Fruit fly (Drosophila melanogaster) whole organism, prepupa: ENCODE results near the gene Ubr3.
A peak's percentile ranks its signal among the peaks of the same experiment; 100 is the strongest.

Source experiments
- Blimp-1 ChIP-seq: fragments of 200-800 bp; sonication (Bioruptor generic); optimal IDR thresholded peaks from 3 replicates; lab custom pipeline; 2017; ENCODE audit warnings: missing biosample characterization, missing genetic modification characterization, mild to moderate bottlenecking, moderate library complexity, missing genetic modification reagents
- CG10631 ChIP-seq: fragments of 200-800 bp; sonication (Bioruptor generic); optimal IDR thresholded peaks from 2 replicates; lab custom pipeline; 2016; ENCODE audit warnings: missing biosample characterization, missing genetic modification characterization
- CG10669 ChIP-seq: fragments of 200-800 bp; sonication (Bioruptor generic); optimal IDR thresholded peaks from 3 replicates; lab custom pipeline; 2018; ENCODE audit warnings: missing biosample characterization, mild to moderate bottlenecking, missing genetic modification characterization, moderate library complexity
- CG11762 ChIP-seq: fragments of 200-800 bp; sonication (Bioruptor generic); optimal IDR thresholded peaks from 3 replicates; lab custom pipeline; 2016; ENCODE audit warnings: missing biosample characterization, missing genetic modification characterization; ENCODE audit not compliant: insufficient read depth
- CG11902 ChIP-seq: fragments of 200-800 bp; sonication (Bioruptor generic); optimal IDR thresholded peaks from 3 replicates; lab custom pipeline; 2016; ENCODE audit warnings: missing biosample characterization, missing genetic modification characterization
- CG15336 ChIP-seq: fragments of 200-800 bp; sonication (Bioruptor generic); IDR thresholded peaks from 2 replicates; pipeline ENCODE4 v1.3.6; 2022; ENCODE audit warnings: missing biosample characterization, missing genetic modification characterization
- CG1621 ChIP-seq: fragments of 200-800 bp; sonication (Bioruptor generic); optimal IDR thresholded peaks from 3 replicates; lab custom pipeline; 2018; ENCODE audit warnings: missing biosample characterization, mild to moderate bottlenecking, missing genetic modification characterization
- CG16779 ChIP-seq: fragments of 200-800 bp; sonication (Bioruptor generic); optimal IDR thresholded peaks from 3 replicates; lab custom pipeline; 2017; ENCODE audit warnings: missing biosample characterization, mild to moderate bottlenecking, missing genetic modification characterization
- CG31627 ChIP-seq: fragments of 200-800 bp; sonication (Bioruptor generic); optimal IDR thresholded peaks from 3 replicates; lab custom pipeline; 2016; ENCODE audit warnings: missing biosample characterization, missing genetic modification characterization
- CG32006 ChIP-seq: fragments of 200-800 bp; sonication (Bioruptor generic); optimal IDR thresholded peaks from 3 replicates; lab custom pipeline; 2017; ENCODE audit warnings: missing biosample characterization, mild to moderate bottlenecking, missing genetic modification characterization
- CG34406 ChIP-seq: fragments of 200-800 bp; sonication (Bioruptor generic); optimal IDR thresholded peaks from 3 replicates; lab custom pipeline; 2016; ENCODE audit warnings: missing biosample characterization, missing genetic modification characterization
- CG3919 ChIP-seq: fragments of 200-800 bp; sonication (Bioruptor generic); optimal IDR thresholded peaks from 3 replicates; lab custom pipeline; 2016; ENCODE audit warnings: missing biosample characterization, missing genetic modification characterization
- CG4318 ChIP-seq: fragments of 200-800 bp; sonication (Bioruptor generic); optimal IDR thresholded peaks from 3 replicates; lab custom pipeline; 2017; ENCODE audit warnings: missing biosample characterization, mild to moderate bottlenecking, missing genetic modification characterization
- CG6163 ChIP-seq: fragments of 200-800 bp; sonication (Bioruptor generic); IDR thresholded peaks from 3 replicates; pipeline ENCODE4 v1.3.6; 2022; ENCODE audit warnings: missing biosample characterization, missing genetic modification characterization
- CG6276 ChIP-seq: fragments of 200-800 bp; sonication (Bioruptor generic); optimal IDR thresholded peaks from 2 replicates; lab custom pipeline; 2017; ENCODE audit warnings: missing biosample characterization, mild to moderate bottlenecking, missing genetic modification characterization
- CG6792 ChIP-seq: fragments of 200-800 bp; sonication (Bioruptor generic); optimal IDR thresholded peaks from 3 replicates; lab custom pipeline; 2016; ENCODE audit warnings: missing biosample characterization, missing genetic modification characterization
- CG6808 ChIP-seq: fragments of 200-800 bp; sonication (Bioruptor generic); optimal IDR thresholded peaks from 3 replicates; lab custom pipeline; 2017; ENCODE audit warnings: missing biosample characterization, missing genetic modification characterization, mild to moderate bottlenecking, moderate library complexity, missing genetic modification reagents
- CG7368 ChIP-seq: fragments of 200-800 bp; sonication (Bioruptor generic); optimal IDR thresholded peaks from 3 replicates; lab custom pipeline; 2016; ENCODE audit warnings: missing biosample characterization, missing genetic modification characterization
- CG8119 ChIP-seq: fragments of 200-800 bp; sonication (Bioruptor generic); IDR thresholded peaks from 3 replicates; pipeline ENCODE4 v1.3.6; 2022; ENCODE audit warnings: missing biosample characterization, missing genetic modification characterization
- CG8319 ChIP-seq: fragments of 200-800 bp; sonication (Bioruptor generic); optimal IDR thresholded peaks from 3 replicates; lab custom pipeline; 2016; ENCODE audit warnings: missing biosample characterization, missing genetic modification characterization
- CG8632 ChIP-seq: fragments of 200-800 bp; sonication (Bioruptor generic); optimal IDR thresholded peaks from 3 replicates; lab custom pipeline; 2016; ENCODE audit warnings: missing biosample characterization, missing genetic modification characterization
- Eip75B ChIP-seq: fragments of 200-800 bp; sonication (Bioruptor generic); optimal IDR thresholded peaks from 3 replicates; lab custom pipeline; 2016; ENCODE audit warnings: missing biosample characterization, missing genetic modification characterization
- Eip78C ChIP-seq: fragments of 200-800 bp; sonication (Bioruptor generic); peaks from one replicate; lab custom pipeline; 2016; ENCODE audit warnings: missing biosample characterization, missing genetic modification characterization
- Eip93F ChIP-seq: fragments of 200-800 bp; sonication (Bioruptor generic); optimal IDR thresholded peaks from 2 replicates; lab custom pipeline; 2016; ENCODE audit warnings: missing biosample characterization, mild to moderate bottlenecking, missing genetic modification characterization
- Ets21C ChIP-seq: fragments of 200-800 bp; sonication (Bioruptor generic); optimal IDR thresholded peaks from 3 replicates; lab custom pipeline; 2016; ENCODE audit warnings: missing biosample characterization, missing genetic modification characterization
- Ets96B ChIP-seq: fragments of 200-800 bp; optimal IDR thresholded peaks from 2 replicates; lab custom pipeline; 2019; ENCODE audit warnings: missing biosample characterization, mild to moderate bottlenecking, missing genetic modification characterization, moderate library complexity
- Gug ChIP-seq: fragments of 200-800 bp; sonication (Bioruptor generic); IDR thresholded peaks from 2 replicates; pipeline ENCODE4 v1.3.6; 2022; ENCODE audit warnings: missing biosample characterization, missing genetic modification characterization
- Hr39 ChIP-seq: fragments of 200-800 bp; sonication (Bioruptor generic); optimal IDR thresholded peaks from 2 replicates; lab custom pipeline; 2016; ENCODE audit warnings: missing biosample characterization, missing genetic modification characterization
- Met ChIP-seq: fragments of 200-800 bp; sonication (Bioruptor generic); optimal IDR thresholded peaks from 3 replicates; lab custom pipeline; 2016; ENCODE audit warnings: missing biosample characterization, missing genetic modification characterization
- OdsH ChIP-seq: fragments of 200-800 bp; sonication (Bioruptor generic); optimal IDR thresholded peaks from 3 replicates; lab custom pipeline; 2016; ENCODE audit warnings: missing biosample characterization, missing genetic modification characterization
- Smox ChIP-seq: fragments of 200-800 bp; sonication (Bioruptor generic); optimal IDR thresholded peaks from 3 replicates; lab custom pipeline; 2016; ENCODE audit warnings: missing biosample characterization, missing genetic modification characterization
- Sox102F ChIP-seq: fragments of 200-800 bp; sonication (Bioruptor generic); optimal IDR thresholded peaks from 2 replicates; lab custom pipeline; 2016; ENCODE audit warnings: missing biosample characterization, mild to moderate bottlenecking, missing genetic modification characterization
- Sox14 ChIP-seq: fragments of 200-800 bp; sonication (Bioruptor generic); optimal IDR thresholded peaks from 3 replicates; lab custom pipeline; 2016; ENCODE audit warnings: missing biosample characterization, missing genetic modification characterization
- achi ChIP-seq: fragments of 200-800 bp; sonication (Bioruptor generic); optimal IDR thresholded peaks from 3 replicates; lab custom pipeline; 2016; ENCODE audit warnings: missing biosample characterization, missing genetic modification characterization
- acj6 ChIP-seq: fragments of 200-800 bp; sonication (Bioruptor generic); optimal IDR thresholded peaks from 3 replicates; lab custom pipeline; 2016; ENCODE audit warnings: missing biosample characterization, missing genetic modification characterization
- cyc ChIP-seq: fragments of 200-800 bp; sonication (Bioruptor generic); optimal IDR thresholded peaks from 3 replicates; lab custom pipeline; 2016; ENCODE audit warnings: missing biosample characterization, missing genetic modification characterization
- dac ChIP-seq: fragments of 200-800 bp; sonication (Bioruptor generic); optimal IDR thresholded peaks from 2 replicates; lab custom pipeline; 2017; ENCODE audit warnings: missing biosample characterization, mild to moderate bottlenecking, missing genetic modification characterization
- dsx ChIP-seq: fragments of 200-800 bp; optimal IDR thresholded peaks from 3 replicates; lab custom pipeline; 2019; ENCODE audit warnings: missing biosample characterization, mild to moderate bottlenecking, missing genetic modification characterization, moderate library complexity; ENCODE audit not compliant: poor library complexity, severe bottlenecking
- eg ChIP-seq: fragments of 200-800 bp; sonication (Bioruptor generic); IDR thresholded peaks from 3 replicates; pipeline ENCODE4 v1.3.6; 2022; ENCODE audit warnings: missing biosample characterization, missing genetic modification characterization
- esn ChIP-seq: fragments of 200-800 bp; sonication (Bioruptor generic); optimal IDR thresholded peaks from 2 replicates; lab custom pipeline; 2016; ENCODE audit warnings: missing biosample characterization, mild to moderate bottlenecking, missing genetic modification characterization, moderate library complexity
- fkh ChIP-seq: fragments of 200-800 bp; sonication (Bioruptor generic); optimal IDR thresholded peaks from 3 replicates; lab custom pipeline; 2017; ENCODE audit warnings: missing biosample characterization, mild to moderate bottlenecking, missing genetic modification characterization, moderate library complexity
- lz ChIP-seq: fragments of 200-800 bp; sonication (Bioruptor generic); optimal IDR thresholded peaks from 3 replicates; lab custom pipeline; 2016; ENCODE audit warnings: missing biosample characterization, missing genetic modification characterization
- net ChIP-seq: fragments of 200-800 bp; sonication (Bioruptor generic); optimal IDR thresholded peaks from 3 replicates; lab custom pipeline; 2016; ENCODE audit warnings: missing biosample characterization, missing genetic modification characterization
- pdm3 ChIP-seq: fragments of 200-800 bp; sonication (Bioruptor generic); optimal IDR thresholded peaks from 3 replicates; lab custom pipeline; 2016; ENCODE audit warnings: missing biosample characterization, missing genetic modification characterization
- salr ChIP-seq, 2 experiments: fragments of 200-800 bp; sonication (Bioruptor generic); optimal IDR thresholded peaks; 3 replicates each; lab custom pipeline; 2016 to 2018; ENCODE audit warnings: missing biosample characterization in 2 of 2, missing genetic modification characterization in 2 of 2, mild to moderate bottlenecking in 1 of 2
- spab ChIP-seq: fragments of 200-800 bp; sonication (Bioruptor generic); optimal IDR thresholded peaks from 2 replicates; lab custom pipeline; 2017; ENCODE audit warnings: missing biosample characterization, mild to moderate bottlenecking, missing genetic modification characterization, missing genetic modification reagents
- ss ChIP-seq, 2 experiments: fragments of 200-800 bp; sonication (Bioruptor generic); optimal IDR thresholded peaks; 2 replicates in 1 of 2; 3 replicates in 1 of 2; lab custom pipeline; 2017 to 2018; ENCODE audit warnings: mild to moderate bottlenecking in 2 of 2, missing biosample characterization in 2 of 2, missing genetic modification characterization in 2 of 2, moderate library complexity in 1 of 2
- svp ChIP-seq: fragments of 200-800 bp; sonication (Bioruptor generic); peaks from one replicate; lab custom pipeline; 2016; ENCODE audit warnings: missing biosample characterization, missing genetic modification characterization
- topi ChIP-seq: fragments of 200-800 bp; sonication (Bioruptor generic); optimal IDR thresholded peaks from 3 replicates; lab custom pipeline; 2016; ENCODE audit warnings: missing biosample characterization, missing genetic modification characterization
- vri ChIP-seq: fragments of 200-800 bp; sonication (Bioruptor generic); optimal IDR thresholded peaks from 3 replicates; lab custom pipeline; 2016; ENCODE audit warnings: missing biosample characterization, mild to moderate bottlenecking, missing genetic modification characterization

The Ubr3 gene

DNA sequence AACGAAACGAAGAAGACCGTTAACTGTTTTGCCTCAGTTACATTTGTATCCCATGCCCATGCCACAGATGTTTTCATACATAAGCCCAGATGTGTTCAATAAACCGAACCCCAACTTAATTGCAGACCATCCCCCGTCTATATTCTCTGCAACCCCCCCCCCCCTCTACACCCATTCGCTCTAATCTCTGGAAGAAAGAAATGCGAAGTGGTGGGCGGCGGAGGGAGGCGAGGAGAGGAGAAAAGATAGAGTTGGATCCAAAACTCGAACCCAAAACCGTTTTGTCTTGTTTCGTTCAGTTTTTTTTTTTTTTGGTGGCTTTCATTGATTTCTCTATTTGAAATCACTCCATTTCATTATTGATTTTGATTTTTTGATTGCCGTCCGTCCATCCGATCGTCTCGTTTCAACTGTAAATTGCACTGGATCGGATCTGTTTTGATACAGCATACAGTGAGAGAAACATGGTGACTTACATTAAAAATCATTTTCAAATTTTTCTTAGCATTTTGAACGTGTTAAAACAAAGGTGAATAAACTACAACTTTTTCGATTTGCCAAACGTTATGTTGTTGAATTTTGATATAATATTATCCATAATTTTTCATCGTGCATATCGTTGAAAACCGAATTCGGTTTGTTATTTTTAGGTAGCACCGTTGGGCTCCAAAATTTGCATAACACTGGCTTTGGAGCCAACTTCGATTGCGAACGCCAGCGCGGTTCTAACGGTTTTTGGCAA, 40.0 kb downstream of the Ubr3 start:
- TF ChIP-seq CG8632 (GFP tag; lab: Kevin White, UChicago) (peak; percentile 27), CG8319 (GFP tag; lab: Kevin White, UChicago) (no peak), net (GFP tag; lab: Kevin White, UChicago) (peak; percentile 21), CG11902 (GFP tag; lab: Kevin White, UChicago) (no peak), CG6792 (GFP tag; lab: Kevin White, UChicago) (peak; percentile 24), Met (GFP tag; lab: Kevin White, UChicago) (peak; percentile 58), Ets21C (GFP tag; lab: Kevin White, UChicago) (peak; percentile 9), CG3919 (GFP tag; lab: Kevin White, UChicago) (peak; percentile 42), CG10669 (GFP tag; lab: Kevin White, UChicago) (peak; percentile 17), Eip78C (GFP tag; lab: Kevin White, UChicago) (peak; percentile 87), svp (GFP tag; lab: Kevin White, UChicago) (peak; percentile 81), salr (GFP tag; optimal IDR thresholded peaks at IDR 0.05; lab: Kevin White, UChicago) (peak in 1 of 2 experiments; percentile 23), esn (GFP tag; lab: Kevin White, UChicago) (peak; percentile 51), CG6276 (GFP tag; lab: Kevin White, UChicago) (peak; percentile 45), CG7368 (no peak), Ets96B (tag; lab: Kevin White, UChicago) (peak; percentile 7), Blimp-1 (GFP tag; lab: Kevin White, UChicago) (no peak), fkh (no peak), CG6808 (GFP tag; lab: Kevin White, UChicago) (no peak), eg (GFP tag; lab: Robert Waterston, UW) (peak; percentile 60; the same call in 2 of the 3 replicates), achi (GFP tag; lab: Kevin White, UChicago) (peak; percentile 39), OdsH (GFP tag; lab: Kevin White, UChicago) (peak; percentile 44), CG31627 (peak; percentile 39), Eip75B (GFP tag; lab: Kevin White, UChicago) (peak; percentile 35), acj6 (peak; percentile 36), CG16779 (tag; lab: Kevin White, UChicago) (no peak), Sox102F (GFP tag; lab: Kevin White, UChicago) (peak; percentile 35), Smox (GFP tag; lab: Kevin White, UChicago) (peak; percentile 31), dac (GFP tag; lab: Kevin White, UChicago) (peak; percentile 1), cyc (GFP tag; lab: Kevin White, UChicago) (peak; percentile 37), CG4318 (GFP tag; lab: Kevin White, UChicago) (peak; percentile 10), CG8119 (GFP tag; lab: Robert Waterston, UW) (peak; percentile 45; the same call in 2 of the 3 replicates), CG10631 (GFP tag; lab: Kevin White, UChicago) (peak; percentile 33), pdm3 (GFP tag; lab: Kevin White, UChicago) (peak; percentile 44), lz (peak; percentile 38), Gug (GFP tag; lab: Robert Waterston, UW) (no peak), Eip93F (GFP tag; lab: Kevin White, UChicago) (no peak), CG11762 (GFP tag; lab: Kevin White, UChicago) (no peak), CG32006 (GFP tag; lab: Kevin White, UChicago) (peak; percentile 67), vri (GFP tag; lab: Kevin White, UChicago) (no peak), CG6163 (peak; percentile 60; the same call in 2 of the 3 replicates), dsx (GFP tag; lab: Kevin White, UChicago) (no peak), spab (GFP tag; lab: Kevin White, UChicago) (no peak), Hr39 (peak; percentile 39), CG34406 (GFP tag; lab: Kevin White, UChicago) (peak; percentile 41), CG1621 (tag; lab: Kevin White, UChicago) (no peak), topi (GFP tag; lab: Kevin White, UChicago) (peak; percentile 61), CG15336 (GFP tag; lab: Robert Waterston, UW) (peak; percentile 59), ss (GFP tag; optimal IDR thresholded peaks at IDR 0.05; lab: Kevin White, UChicago) (no peak), Sox14 (peak; percentile 31)
